Worm (Caenorhabditis elegans) whole organism, L4 larva: ENCODE results near the gene fbl-1.

Source experiments
- D1046.2 ChIP-seq: fragments of 200-800 bp; sonication (Bioruptor generic); IDR thresholded peaks from 2 replicates; pipeline ENCODE4 v1.3.6; 2022; ENCODE audit warnings: missing genetic modification characterization, missing compliant biosample characterization
- F26F4.8 ChIP-seq: fragments of 200-800 bp; sonication (Bioruptor generic); conservative IDR thresholded peaks from 2 replicates; pipeline ENCODE4 v1.3.6; 2022; ENCODE audit warnings: missing genetic modification characterization, missing compliant biosample characterization
- F37D6.2 ChIP-seq: sonication (generic microtip); optimal IDR thresholded peaks from 2 replicates; lab custom pipeline; 2016; ENCODE audit warnings: mild to moderate bottlenecking, missing genetic modification characterization, missing compliant biosample characterization
- F44E2.7 ChIP-seq: fragments of 200-800 bp; sonication (Bioruptor generic); IDR thresholded peaks from 2 replicates; pipeline ENCODE4 v2.1.2; 2022; ENCODE audit warnings: missing genetic modification characterization, missing compliant biosample characterization
- T20F7.1 ChIP-seq: fragments of 200-800 bp; sonication (Bioruptor generic); optimal IDR thresholded peaks from 2 replicates; lab custom pipeline; 2018; ENCODE audit warnings: mild to moderate bottlenecking, missing genetic modification characterization, missing compliant biosample characterization
- T26A8.4 ChIP-seq: fragments of 200-800 bp; sonication (Bioruptor generic); IDR thresholded peaks from 2 replicates; pipeline ENCODE4 v1.3.6; 2022; ENCODE audit warnings: missing genetic modification characterization, missing compliant biosample characterization
- Y105C5A.15 ChIP-seq: fragments of 200-800 bp; sonication (Bioruptor generic); IDR thresholded peaks from 2 replicates; pipeline ENCODE4 v1.3.6; 2022; ENCODE audit warnings: missing genetic modification characterization, missing compliant biosample characterization
- Y5F2A.4 ChIP-seq: fragments of 200-800 bp; sonication (Bioruptor generic); optimal IDR thresholded peaks from 2 replicates; lab custom pipeline; 2018; ENCODE audit warnings: mild to moderate bottlenecking, missing genetic modification characterization, missing compliant biosample characterization
- ZK546.5 ChIP-seq, 2 experiments: sonication (generic microtip); optimal IDR thresholded peaks; 2 replicates each; lab custom pipeline; 2017; ENCODE audit warnings: missing biosample characterization in 2 of 2, missing genetic modification characterization in 2 of 2
- aha-1 ChIP-seq: fragments of 150-350 bp; peaks from one replicate; lab custom pipeline; 2014; ENCODE audit warnings: missing biosample characterization, missing genetic modification characterization
- ceh-20 ChIP-seq: fragments of 200-800 bp; sonication (Bioruptor generic); IDR thresholded peaks from 2 replicates; pipeline ENCODE4 v1.3.6; 2022; ENCODE audit warnings: missing genetic modification reagents, missing genetic modification characterization, missing compliant biosample characterization
- ceh-62 ChIP-seq: sonication (generic microtip); optimal IDR thresholded peaks from 2 replicates; lab custom pipeline; 2017; ENCODE audit warnings: missing biosample characterization, missing genetic modification characterization
- cey-2 ChIP-seq: sonication (generic microtip); optimal IDR thresholded peaks from 3 replicates; lab custom pipeline; 2017; ENCODE audit warnings: missing genetic modification characterization, mild to moderate bottlenecking, missing compliant biosample characterization, antibody characterized with exemption, borderline replicate concordance; ENCODE audit not compliant: insufficient read depth
- ctbp-1 ChIP-seq: fragments of 200-800 bp; sonication (Bioruptor generic); IDR thresholded peaks from 2 replicates; pipeline ENCODE4 v1.3.6; 2022; ENCODE audit warnings: missing genetic modification reagents, missing genetic modification characterization, missing compliant biosample characterization
- daf-12 ChIP-seq: fragments of 150-350 bp; optimal IDR thresholded peaks from 2 replicates; lab custom pipeline; 2014; ENCODE audit warnings: missing biosample characterization, missing genetic modification reagents, missing genetic modification characterization
- daf-16 ChIP-seq, 3 experiments: sonication (generic microtip); optimal IDR thresholded peaks; 2 replicates each; lab custom pipeline; 2016 to 2017; ENCODE audit warnings: missing genetic modification characterization in 3 of 3, missing genetic modification reagents in 3 of 3, mild to moderate bottlenecking in 2 of 3, missing compliant biosample characterization in 2 of 3, missing biosample characterization in 1 of 3, moderate library complexity in 1 of 3
- daf-8 ChIP-seq: fragments of 200-800 bp; sonication (Bioruptor generic); IDR thresholded peaks from 2 replicates; pipeline ENCODE4 v1.3.6; 2022; ENCODE audit warnings: missing genetic modification characterization, missing compliant biosample characterization
- dmd-6 ChIP-seq: fragments of 200-800 bp; sonication (Bioruptor generic); IDR thresholded peaks from 2 replicates; pipeline ENCODE4 v1.3.6; 2022; ENCODE audit warnings: missing genetic modification reagents, missing genetic modification characterization, missing compliant biosample characterization
- dpl-1 ChIP-seq: fragments of 150-350 bp; optimal IDR thresholded peaks from 2 replicates; lab custom pipeline; 2014; ENCODE audit warnings: missing biosample characterization, missing genetic modification reagents, missing genetic modification characterization
- dve-1 ChIP-seq: sonication (generic microtip); optimal IDR thresholded peaks from 2 replicates; lab custom pipeline; 2017; ENCODE audit warnings: antibody characterized with exemption, mild to moderate bottlenecking, missing genetic modification characterization, missing compliant biosample characterization; ENCODE audit not compliant: insufficient read depth
- fos-1 ChIP-seq: fragments of 150-350 bp; optimal IDR thresholded peaks from 2 replicates; lab custom pipeline; 2014; ENCODE audit warnings: missing biosample characterization, missing genetic modification characterization
- hlh-11 ChIP-seq: fragments of 200-800 bp; sonication (Bioruptor generic); optimal IDR thresholded peaks from 2 replicates; lab custom pipeline; 2018; ENCODE audit warnings: mild to moderate bottlenecking, missing genetic modification characterization, missing compliant biosample characterization
- hlh-30 ChIP-seq: sonication (generic microtip); optimal IDR thresholded peaks from 2 replicates; lab custom pipeline; 2017; ENCODE audit warnings: antibody characterized with exemption, mild to moderate bottlenecking, missing genetic modification characterization, missing compliant biosample characterization; ENCODE audit not compliant: insufficient read depth
- lin-1 ChIP-seq: fragments of 200-800 bp; sonication (Bioruptor generic); IDR thresholded peaks from 2 replicates; pipeline ENCODE4 v1.3.6; 2022; ENCODE audit warnings: missing genetic modification reagents, missing genetic modification characterization, missing compliant biosample characterization
- lin-39 ChIP-seq: fragments of 150-350 bp; optimal IDR thresholded peaks from 2 replicates; lab custom pipeline; 2014; ENCODE audit warnings: missing biosample characterization, missing genetic modification reagents, missing genetic modification characterization
- lsy-2 ChIP-seq, 2 experiments: fragments of 150-350 bp in 1 of 2; sonication (generic microtip) in 1 of 2; optimal IDR thresholded peaks; 2 replicates each; lab custom pipeline; 2014 to 2017; ENCODE audit warnings: missing biosample characterization in 2 of 2, missing genetic modification characterization in 2 of 2
- madf-5 ChIP-seq, 2 experiments: fragments of 200-800 bp; sonication (Bioruptor generic); IDR thresholded peaks; 2 replicates each; pipeline ENCODE4 v1.3.6; 2022; ENCODE audit warnings: missing compliant biosample characterization in 2 of 2, missing genetic modification characterization in 2 of 2
- madf-9 ChIP-seq: fragments of 200-800 bp; sonication (Bioruptor generic); conservative IDR thresholded peaks from 2 replicates; pipeline ENCODE4 v1.3.6; 2022; ENCODE audit warnings: missing genetic modification reagents, missing genetic modification characterization, missing compliant biosample characterization
- mdl-1 ChIP-seq, 2 experiments: fragments of 150-350 bp in 1 of 2; sonication (generic microtip) in 1 of 2; optimal IDR thresholded peaks; 2 replicates each; lab custom pipeline; 2014 to 2017; ENCODE audit warnings: missing biosample characterization in 2 of 2, missing genetic modification characterization in 2 of 2
- mdt-29 ChIP-seq: fragments of 200-800 bp; sonication (Bioruptor generic); IDR thresholded peaks from 2 replicates; pipeline ENCODE4 v1.3.6; 2022; ENCODE audit warnings: missing genetic modification reagents, missing genetic modification characterization, missing compliant biosample characterization
- mxl-2 ChIP-seq: fragments of 200-800 bp; sonication (Bioruptor generic); conservative IDR thresholded peaks from 2 replicates; pipeline ENCODE4 v1.3.6; 2022; ENCODE audit warnings: missing genetic modification reagents, missing genetic modification characterization, missing compliant biosample characterization
- nhr-102 ChIP-seq: sonication (generic microtip); optimal IDR thresholded peaks from 2 replicates; lab custom pipeline; 2016; ENCODE audit warnings: mild to moderate bottlenecking, missing genetic modification characterization, moderate library complexity, missing compliant biosample characterization
- nhr-28 ChIP-seq: fragments of 150-350 bp; optimal IDR thresholded peaks from 2 replicates; lab custom pipeline; 2014; ENCODE audit warnings: missing biosample characterization, missing genetic modification characterization
- nhr-41 ChIP-seq: fragments of 200-800 bp; sonication (Bioruptor generic); IDR thresholded peaks from 2 replicates; pipeline ENCODE4 v1.3.6; 2022; ENCODE audit warnings: missing genetic modification reagents, missing genetic modification characterization, missing compliant biosample characterization
- nhr-42 ChIP-seq: fragments of 200-800 bp; sonication (Bioruptor generic); IDR thresholded peaks from 2 replicates; pipeline ENCODE4 v1.3.6; 2022; ENCODE audit warnings: missing genetic modification characterization, missing compliant biosample characterization
- nhr-48 ChIP-seq: sonication (generic microtip); optimal IDR thresholded peaks from 2 replicates; lab custom pipeline; 2016; ENCODE audit warnings: mild to moderate bottlenecking, missing genetic modification characterization, missing compliant biosample characterization
- nhr-76 ChIP-seq: fragments of 150-350 bp; optimal IDR thresholded peaks from 2 replicates; lab custom pipeline; 2014; ENCODE audit warnings: missing biosample characterization, missing genetic modification characterization
- nhr-77 ChIP-seq: fragments of 150-350 bp; optimal IDR thresholded peaks from 2 replicates; lab custom pipeline; 2014; ENCODE audit warnings: missing biosample characterization, missing genetic modification characterization
- php-3 ChIP-seq: fragments of 200-800 bp; sonication (Bioruptor generic); IDR thresholded peaks from 2 replicates; pipeline ENCODE4 v1.3.6; 2022; ENCODE audit warnings: missing genetic modification reagents, missing genetic modification characterization, missing compliant biosample characterization
- sdz-12 ChIP-seq: fragments of 200-800 bp; sonication (Bioruptor generic); optimal IDR thresholded peaks from 2 replicates; lab custom pipeline; 2018; ENCODE audit warnings: mild to moderate bottlenecking, missing genetic modification characterization, missing compliant biosample characterization
- set-16 ChIP-seq: fragments of 200-800 bp; sonication (Bioruptor generic); IDR thresholded peaks from 2 replicates; pipeline ENCODE4 v1.3.6; 2022; ENCODE audit warnings: missing genetic modification reagents, missing genetic modification characterization, missing compliant biosample characterization
- snpc-1.2 ChIP-seq: fragments of 200-800 bp; sonication (Bioruptor generic); IDR thresholded peaks from 2 replicates; pipeline ENCODE4 v1.3.6; 2022; ENCODE audit warnings: missing genetic modification reagents, missing genetic modification characterization, missing compliant biosample characterization
- unc-39 ChIP-seq: sonication (generic microtip); optimal IDR thresholded peaks from 2 replicates; lab custom pipeline; 2017; ENCODE audit warnings: missing biosample characterization, missing genetic modification characterization
- unc-62 ChIP-seq, 3 experiments: fragments of 150-350 bp in 1 of 3; sonication (generic microtip); optimal IDR thresholded peaks in 2 of 3; peaks in 1 of 3; 1 replicate in 1 of 3; 2 replicates in 2 of 3; lab custom pipeline; 2014 to 2017; ENCODE audit warnings: missing biosample characterization in 3 of 3, missing genetic modification characterization in 3 of 3, missing genetic modification reagents in 3 of 3, missing genotype in 1 of 3
- vab-7 ChIP-seq: fragments of 200-800 bp; sonication (Bioruptor generic); IDR thresholded peaks from 2 replicates; pipeline ENCODE4 v1.3.6; 2022; ENCODE audit warnings: missing genetic modification reagents, missing genetic modification characterization, missing compliant biosample characterization
- zag-1 ChIP-seq: fragments of 150-350 bp; optimal IDR thresholded peaks from 2 replicates; lab custom pipeline; 2014; ENCODE audit warnings: missing biosample characterization, missing genetic modification characterization
- zip-11 ChIP-seq: fragments of 200-800 bp; sonication (Bioruptor generic); IDR thresholded peaks from 2 replicates; pipeline ENCODE4 v1.3.6; 2022; ENCODE audit warnings: missing genetic modification characterization, missing compliant biosample characterization
- ztf-7 ChIP-seq: fragments of 150-350 bp; optimal IDR thresholded peaks from 2 replicates; lab custom pipeline; 2014; ENCODE audit warnings: missing biosample characterization, missing genetic modification characterization

fbl-1 gene

ce11 chrIV:9514132-9514531 is 26.5 kb upstream of the fbl-1 start (continued):
- TF ChIP-seq nhr-42 (GFP tag; lab: Robert Waterston, UW) (no peak), fos-1 (no peak), nhr-48 (tag; lab: Kevin White, UChicago) (no peak), mdt-29 (GFP tag; lab: Robert Waterston, UW) (no peak), vab-7 (GFP tag; lab: Robert Waterston, UW) (no peak), mdl-1 (tag; optimal IDR thresholded peaks at IDR 0.05; lab: Kevin White, UChicago) (no peak), daf-8 (GFP tag; lab: Robert Waterston, UW) (no peak), F26F4.8 (GFP tag; lab: Robert Waterston, UW) (no peak), ZK546.5 (tag; optimal IDR thresholded peaks at IDR 0.05; lab: Kevin White, UChicago) (no peak)

ce11 chrIV:9516831-9517230 is 23.8 kb upstream of the fbl-1 start, which contains the start of gene C33A12.19:
C33A12.19 (plus strand) TSS chrIV:9516999.
- TF ChIP-seq lin-1 (GFP tag; lab: Robert Waterston, UW) (no peak), nhr-77 (tag; lab: Kevin White, UChicago) (peak; percentile 19), hlh-30 (peak; percentile 53), T26A8.4 (no peak), nhr-76 (tag; lab: Kevin White, UChicago) (no peak), lsy-2 (tag; optimal IDR thresholded peaks at IDR 0.05; lab: Kevin White, UChicago) (peak in 1 of 2 experiments; percentile 37), unc-39 (tag; lab: Kevin White, UChicago) (no peak), mdl-1 (tag; optimal IDR thresholded peaks at IDR 0.05; lab: Kevin White, UChicago) (peak in 1 of 2 experiments; percentile 74), nhr-42 (GFP tag; lab: Robert Waterston, UW) (no peak), zag-1 (no peak), dve-1 (tag; lab: Kevin White, UChicago) (peak; percentile 34), php-3 (GFP tag; lab: Robert Waterston, UW) (no peak), ctbp-1 (no peak), ceh-62 (tag; lab: Kevin White, UChicago) (no peak), snpc-1.2 (GFP tag; lab: Robert Waterston, UW) (no peak), unc-62 (GFP tag; optimal IDR thresholded peaks at IDR 0.05 in 1 of 2; lab: Kevin White, UChicago) (peak in 1 of 2 experiments; percentile 88), unc-62 (tag; optimal IDR thresholded peaks at IDR 0.05; lab: Kevin White, UChicago) (no peak), F37D6.2 (tag; lab: Kevin White, UChicago) (no peak), zip-11 (GFP tag; lab: Robert Waterston, UW) (no peak), nhr-28 (tag; lab: Kevin White, UChicago) (peak; percentile 56), mxl-2 (GFP tag; lab: Robert Waterston, UW) (no peak), lin-39 (tag; lab: Kevin White, UChicago) (no peak), set-16 (GFP tag; lab: Robert Waterston, UW) (no peak), nhr-41 (no peak), T20F7.1 (GFP tag; lab: Kevin White, UChicago) (no peak), daf-16 (GFP tag; optimal IDR thresholded peaks at IDR 0.05; lab: Kevin White, UChicago) (no peak), daf-16 (tag; optimal IDR thresholded peaks at IDR 0.05; lab: Kevin White, UChicago) (no peak), cey-2 (tag; lab: Kevin White, UChicago) (peak; percentile 20), nhr-102 (tag; lab: Kevin White, UChicago) (no peak), ztf-7 (tag; lab: Kevin White, UChicago) (no peak), dpl-1 (GFP tag; lab: Kevin White, UChicago) (no peak), sdz-12 (GFP tag; lab: Kevin White, UChicago) (no peak), madf-9 (GFP tag; lab: Robert Waterston, UW) (no peak), Y105C5A.15 (no peak), aha-1 (tag; lab: Kevin White, UChicago) (no peak), ZK546.5 (tag; optimal IDR thresholded peaks at IDR 0.05; lab: Kevin White, UChicago) (no peak), Y5F2A.4 (GFP tag; lab: Kevin White, UChicago) (no peak), dmd-6 (peak; percentile 36), madf-5 (GFP tag; IDR thresholded peaks at IDR 0.05; lab: Robert Waterston, UW) (no peak), D1046.2 (GFP tag; lab: Robert Waterston, UW) (no peak), hlh-11 (peak; percentile 50), fos-1 (no peak), daf-12 (no peak), F44E2.7 (GFP tag; lab: Robert Waterston, UW) (no peak), ceh-20 (no peak)
